Worm (Caenorhabditis elegans) whole organism, young adult: Measurements from ENCODE around the gene C39B10.4.

ENCODE experiments used
- B0019.2 ChIP-seq: fragments of 200-800 bp; sonication (Bioruptor generic); conservative IDR thresholded peaks from 2 replicates; pipeline ENCODE4 v1.3.6; 2022; ENCODE audit warnings: missing genetic modification reagents, missing genetic modification characterization, missing compliant biosample characterization
- B0261.1 ChIP-seq: sonication (generic microtip); optimal IDR thresholded peaks from 2 replicates; lab custom pipeline; 2016; ENCODE audit warnings: mild to moderate bottlenecking, missing genetic modification characterization, moderate library complexity, missing compliant biosample characterization
- F49E8.2 ChIP-seq: sonication (generic microtip); optimal IDR thresholded peaks from 3 replicates; lab custom pipeline; 2017; ENCODE audit warnings: missing genetic modification characterization, mild to moderate bottlenecking, missing compliant biosample characterization, antibody characterized with exemption, moderate library complexity; ENCODE audit not compliant: insufficient read depth
- Y53F4B.3 ChIP-seq: fragments of 200-800 bp; sonication (Bioruptor generic); IDR thresholded peaks from 2 replicates; pipeline ENCODE4 v1.3.6; 2022; ENCODE audit warnings: missing genetic modification reagents, missing genetic modification characterization, missing compliant biosample characterization
- Y79H2A.3 ChIP-seq: fragments of 200-800 bp; sonication (Bioruptor generic); conservative IDR thresholded peaks from 2 replicates; pipeline ENCODE4 v1.3.6; 2022; ENCODE audit warnings: missing genetic modification reagents, missing genetic modification characterization, missing compliant biosample characterization
- akir-1 ChIP-seq: fragments of 200-800 bp; sonication (Bioruptor generic); optimal IDR thresholded peaks from 2 replicates; lab custom pipeline; 2018; ENCODE audit warnings: mild to moderate bottlenecking, missing genetic modification characterization, moderate library complexity, missing compliant biosample characterization
- atf-7 ChIP-seq: sonication (generic microtip); optimal IDR thresholded peaks from 2 replicates; lab custom pipeline; 2017; ENCODE audit warnings: mild to moderate bottlenecking, missing genetic modification characterization, missing compliant biosample characterization
- attf-3 ChIP-seq: fragments of 200-800 bp; sonication (Bioruptor generic); conservative IDR thresholded peaks from 2 replicates; pipeline ENCODE4 v1.3.6; 2022; ENCODE audit warnings: missing genetic modification reagents, missing genetic modification characterization, missing compliant biosample characterization
- attf-6 ChIP-seq: fragments of 200-800 bp; sonication (Bioruptor generic); IDR thresholded peaks from 2 replicates; pipeline ENCODE4 v1.3.6; 2022; ENCODE audit warnings: missing genetic modification reagents, missing genetic modification characterization, missing compliant biosample characterization
- bed-2 ChIP-seq: fragments of 200-800 bp; sonication (Bioruptor generic); IDR thresholded peaks from 2 replicates; pipeline ENCODE4 v1.3.6; 2022; ENCODE audit warnings: missing genetic modification reagents, missing genetic modification characterization, missing compliant biosample characterization
- ccch-3 ChIP-seq: fragments of 200-800 bp; sonication (Bioruptor generic); optimal IDR thresholded peaks from 2 replicates; lab custom pipeline; 2018; ENCODE audit warnings: mild to moderate bottlenecking, missing genetic modification characterization, missing compliant biosample characterization
- cebp-1 ChIP-seq, 2 experiments: fragments of 200-800 bp in 1 of 2; sonication (Bioruptor generic) in 1 of 2; sonication (generic microtip) in 1 of 2; IDR thresholded peaks in 1 of 2; optimal IDR thresholded peaks in 1 of 2; 2 replicates each; pipeline versions ENCODE4 v1.3.6 to Lab custom; 2017 to 2022; ENCODE audit warnings: missing compliant biosample characterization in 2 of 2, missing genetic modification characterization in 2 of 2, mild to moderate bottlenecking in 1 of 2, missing genetic modification reagents in 1 of 2, moderate library complexity in 1 of 2
- dox-1 ChIP-seq: fragments of 200-800 bp; sonication (Bioruptor generic); IDR thresholded peaks from 2 replicates; pipeline ENCODE4 v1.3.6; 2022; ENCODE audit warnings: missing genetic modification reagents, missing genetic modification characterization, missing compliant biosample characterization
- egrh-3 ChIP-seq: fragments of 200-800 bp; sonication (Bioruptor generic); IDR thresholded peaks from 2 replicates; pipeline ENCODE4 v1.3.6; 2022; ENCODE audit warnings: missing genetic modification reagents, missing genetic modification characterization, missing compliant biosample characterization
- him-1 ChIP-seq: sonication (generic microtip); optimal IDR thresholded peaks from 2 replicates; lab custom pipeline; 2016; ENCODE audit warnings: missing genotype, missing genetic modification reagents, missing genetic modification characterization, missing compliant biosample characterization
- lag-1 ChIP-seq: fragments of 200-800 bp; sonication (Bioruptor generic); IDR thresholded peaks from 2 replicates; pipeline ENCODE4 v1.3.6; 2022; ENCODE audit warnings: missing genetic modification reagents, missing genetic modification characterization, missing compliant biosample characterization
- let-526 ChIP-seq: fragments of 200-800 bp; sonication (Bioruptor generic); IDR thresholded peaks from 2 replicates; pipeline ENCODE4 v1.3.6; 2022; ENCODE audit warnings: missing genetic modification reagents, missing genetic modification characterization, missing compliant biosample characterization
- let-607 ChIP-seq, 2 experiments: fragments of 200-800 bp in 1 of 2; sonication (Bioruptor generic) in 1 of 2; sonication (generic microtip) in 1 of 2; optimal IDR thresholded peaks; 2 replicates each; lab custom pipeline; 2016 to 2018; ENCODE audit warnings: mild to moderate bottlenecking in 2 of 2, missing compliant biosample characterization in 2 of 2, missing genetic modification characterization in 2 of 2, moderate library complexity in 2 of 2, missing genotype in 1 of 2
- lin-35 ChIP-seq, 3 experiments: fragments of 150-350 bp in 2 of 3; sonication (generic microtip) in 1 of 3; optimal IDR thresholded peaks; 2 replicates each; lab custom pipeline; 2014 to 2018; ENCODE audit warnings: missing biosample characterization in 3 of 3, missing genetic modification characterization in 3 of 3, missing genetic modification reagents in 3 of 3
- lir-1 ChIP-seq: fragments of 200-800 bp; sonication (Bioruptor generic); conservative IDR thresholded peaks from 2 replicates; pipeline ENCODE4 v1.3.6; 2022; ENCODE audit warnings: missing genetic modification reagents, missing genetic modification characterization, missing compliant biosample characterization
- madf-10 ChIP-seq: sonication (generic microtip); optimal IDR thresholded peaks from 2 replicates; lab custom pipeline; 2016; ENCODE audit warnings: mild to moderate bottlenecking, missing genetic modification characterization, missing compliant biosample characterization
- madf-3 ChIP-seq: fragments of 200-800 bp; sonication (Bioruptor generic); IDR thresholded peaks from 2 replicates; pipeline ENCODE4 v1.3.6; 2022; ENCODE audit warnings: missing genetic modification reagents, missing genetic modification characterization, missing compliant biosample characterization
- mcd-1 ChIP-seq: fragments of 200-800 bp; sonication (Bioruptor generic); IDR thresholded peaks from 2 replicates; pipeline ENCODE4 v1.3.6; 2022; ENCODE audit warnings: missing genetic modification reagents, missing genetic modification characterization, missing compliant biosample characterization
- mel-28 ChIP-seq: sonication (generic microtip); optimal IDR thresholded peaks from 2 replicates; lab custom pipeline; 2016; ENCODE audit warnings: borderline replicate concordance, mild to moderate bottlenecking, missing genetic modification characterization, missing compliant biosample characterization
- mxl-1 ChIP-seq: sonication (generic microtip); optimal IDR thresholded peaks from 2 replicates; lab custom pipeline; 2016; ENCODE audit warnings: missing genetic modification characterization, missing compliant biosample characterization
- nfya-1 ChIP-seq: sonication (generic microtip); optimal IDR thresholded peaks from 2 replicates; lab custom pipeline; 2017; ENCODE audit warnings: antibody characterized with exemption, missing compliant biosample characterization, missing genetic modification characterization, borderline replicate concordance; ENCODE audit not compliant: insufficient read depth
- nhr-80 ChIP-seq: sonication (generic microtip); optimal IDR thresholded peaks from 2 replicates; lab custom pipeline; 2016; ENCODE audit warnings: missing genetic modification characterization, missing compliant biosample characterization
- rcor-1 ChIP-seq: fragments of 200-800 bp; sonication (Bioruptor generic); IDR thresholded peaks from 2 replicates; pipeline ENCODE4 v1.3.6; 2022; ENCODE audit warnings: missing genetic modification reagents, missing genetic modification characterization, missing compliant biosample characterization
- snpc-1.3 ChIP-seq: sonication (generic microtip); optimal IDR thresholded peaks from 2 replicates; lab custom pipeline; 2017; ENCODE audit warnings: missing genetic modification characterization, mild to moderate bottlenecking, missing compliant biosample characterization, antibody characterized with exemption, moderate library complexity, missing genotype, missing genetic modification reagents; ENCODE audit not compliant: insufficient read depth
- snpc-4 ChIP-seq, 5 experiments: fragments of 150-350 bp in 1 of 5; sonication (generic microtip) in 4 of 5; optimal IDR thresholded peaks; 2 replicates each; lab custom pipeline; 2014 to 2018; ENCODE audit warnings: missing genetic modification characterization in 5 of 5, missing biosample characterization in 3 of 5, antibody characterized with exemption in 2 of 5, mild to moderate bottlenecking in 2 of 5, missing compliant biosample characterization in 2 of 5, missing genotype in 2 of 5, moderate library complexity in 2 of 5, missing genetic modification reagents in 1 of 5
- sptf-2 ChIP-seq: fragments of 200-800 bp; sonication (Bioruptor generic); optimal IDR thresholded peaks from 2 replicates; lab custom pipeline; 2018; ENCODE audit warnings: mild to moderate bottlenecking, missing genetic modification characterization, missing compliant biosample characterization
- tbp1 ChIP-seq: fragments of 200-800 bp; sonication (Bioruptor generic); optimal IDR thresholded peaks from 2 replicates; lab custom pipeline; 2018; ENCODE audit warnings: mild to moderate bottlenecking, missing genetic modification characterization, missing compliant biosample characterization
- tbx-9 ChIP-seq: sonication (generic microtip); optimal IDR thresholded peaks from 2 replicates; lab custom pipeline; 2016; ENCODE audit warnings: borderline replicate concordance, missing genetic modification characterization, inconsistent platforms, missing compliant biosample characterization
- unc-62 ChIP-seq: fragments of 150-350 bp; optimal IDR thresholded peaks from 2 replicates; lab custom pipeline; 2014; ENCODE audit warnings: missing biosample characterization, missing genetic modification reagents, missing genetic modification characterization
- xnd-1 ChIP-seq: sonication (generic microtip); optimal IDR thresholded peaks from 2 replicates; lab custom pipeline; 2016; ENCODE audit warnings: missing genotype, missing genetic modification reagents, missing genetic modification characterization, missing compliant biosample characterization
- zim-3 ChIP-seq: sonication (generic microtip); optimal IDR thresholded peaks from 2 replicates; lab custom pipeline; 2017; ENCODE audit warnings: mild to moderate bottlenecking, missing genetic modification characterization, moderate library complexity, missing compliant biosample characterization

The C39B10.4 gene

DNA sequence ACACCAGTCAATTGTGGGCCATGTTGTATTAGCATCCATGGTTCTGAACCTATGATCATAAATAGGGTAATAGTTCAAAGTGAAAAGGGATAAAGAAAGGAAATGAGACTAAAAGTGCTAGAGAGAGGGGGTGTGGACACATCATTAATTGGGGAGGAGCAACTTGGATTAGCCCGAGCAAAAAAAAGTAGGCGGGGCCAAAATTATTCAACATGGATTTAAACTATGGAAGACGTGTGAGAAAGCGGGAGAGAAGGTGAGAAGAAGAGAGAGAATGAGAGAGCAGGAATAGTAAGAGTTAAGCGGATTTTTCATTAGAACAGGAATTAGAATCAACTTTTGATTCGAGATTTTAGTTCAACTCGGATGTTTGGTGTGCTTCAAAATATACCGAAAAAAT, 18.7 kb downstream of the C39B10.4 start, which contains the start of gene C39B10.1:
Gene C39B10.1, minus strand, starts transcription at position 101 of the 400 bp plus-strand sequence.
- TF ChIP-seq madf-3 (GFP tag; lab: Robert Waterston, UW) (no peak), mcd-1 (GFP tag; lab: Robert Waterston, UW) (no peak), snpc-1.3 (tag; lab: Kevin White, UChicago) (no peak), let-607 (tag; optimal IDR thresholded peaks at IDR 0.05; lab: Kevin White, UChicago) (no peak), mel-28 (tag; lab: Kevin White, UChicago) (no peak), akir-1 (GFP tag; lab: Kevin White, UChicago) (no peak), zim-3 (no peak), tbp1 (GFP tag; lab: Kevin White, UChicago) (no peak), F49E8.2 (tag; lab: Kevin White, UChicago) (no peak), cebp-1 (GFP tag; IDR thresholded peaks at IDR 0.05; lab: Robert Waterston, UW) (no peak), cebp-1 (tag; optimal IDR thresholded peaks at IDR 0.05; lab: Kevin White, UChicago) (no peak), egrh-3 (GFP tag; lab: Robert Waterston, UW) (no peak), let-526 (GFP tag; lab: Robert Waterston, UW) (no peak)

DNA sequence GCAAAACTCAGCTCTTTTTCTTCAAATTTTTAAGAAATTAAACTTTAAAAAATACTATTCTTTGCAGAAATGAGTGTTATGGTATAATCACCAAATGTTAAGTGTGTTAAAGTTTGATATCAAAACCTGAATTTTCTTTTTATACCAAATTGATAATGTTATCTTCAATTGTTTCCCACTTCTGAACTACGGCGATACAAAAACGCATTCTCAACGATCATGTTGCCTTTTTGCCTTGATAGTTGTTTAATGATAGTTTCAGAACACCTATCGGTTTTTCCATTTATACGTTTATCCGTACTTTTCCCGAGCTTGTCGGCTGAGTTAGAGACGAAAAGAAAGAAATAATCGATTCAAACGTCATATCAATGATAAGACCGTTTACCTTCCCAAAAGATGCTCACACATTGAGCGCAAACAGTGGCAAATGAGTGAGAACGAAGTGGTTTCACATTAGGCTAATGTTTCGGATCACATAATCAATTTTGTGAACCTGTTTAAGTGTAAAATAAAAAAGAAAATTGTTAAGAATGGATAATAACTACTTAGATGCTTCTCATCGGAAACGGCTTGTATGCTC, 30.3 kb downstream of the C39B10.4 start, which contains the start of gene elt-4:
Gene elt-4, plus strand, starts transcription at position 530 of the 580 bp plus-strand sequence.
- TF ChIP-seq madf-10 (tag; lab: Kevin White, UChicago) (no peak), nhr-80 (tag; lab: Kevin White, UChicago) (peak; percentile 51)

- TF ChIP-seq xnd-1 = no peak
- no peak for TF ChIP-seq mcd-1 (GFP tag; lab: Robert Waterston, UW)
- TF ChIP-seq mxl-1 (tag; lab: Kevin White, UChicago) = no peak
- no peak for TF ChIP-seq bed-2 (GFP tag; lab: Robert Waterston, UW)
- no peak for TF ChIP-seq tbx-9 (tag; lab: Kevin White, UChicago)
- TF ChIP-seq ccch-3 (GFP tag; lab: Kevin White, UChicago) = no peak
- TF ChIP-seq sptf-2 (GFP tag; lab: Kevin White, UChicago) = no peak
- no peak for TF ChIP-seq nfya-1 (tag; lab: Kevin White, UChicago)
- no peak for TF ChIP-seq lin-35 (GFP tag; optimal IDR thresholded peaks at IDR 0.05; lab: Kevin White, UChicago)
- no peak for TF ChIP-seq him-1 (tag; lab: Kevin White, UChicago)
These were observed 31.8 kb downstream of the C39B10.4 start, which contains the start of gene C39B10.7 for ce11 chrX:10476573-10476972. TSS of gene C39B10.7 (plus strand) at chrX:10476873.

DNA sequence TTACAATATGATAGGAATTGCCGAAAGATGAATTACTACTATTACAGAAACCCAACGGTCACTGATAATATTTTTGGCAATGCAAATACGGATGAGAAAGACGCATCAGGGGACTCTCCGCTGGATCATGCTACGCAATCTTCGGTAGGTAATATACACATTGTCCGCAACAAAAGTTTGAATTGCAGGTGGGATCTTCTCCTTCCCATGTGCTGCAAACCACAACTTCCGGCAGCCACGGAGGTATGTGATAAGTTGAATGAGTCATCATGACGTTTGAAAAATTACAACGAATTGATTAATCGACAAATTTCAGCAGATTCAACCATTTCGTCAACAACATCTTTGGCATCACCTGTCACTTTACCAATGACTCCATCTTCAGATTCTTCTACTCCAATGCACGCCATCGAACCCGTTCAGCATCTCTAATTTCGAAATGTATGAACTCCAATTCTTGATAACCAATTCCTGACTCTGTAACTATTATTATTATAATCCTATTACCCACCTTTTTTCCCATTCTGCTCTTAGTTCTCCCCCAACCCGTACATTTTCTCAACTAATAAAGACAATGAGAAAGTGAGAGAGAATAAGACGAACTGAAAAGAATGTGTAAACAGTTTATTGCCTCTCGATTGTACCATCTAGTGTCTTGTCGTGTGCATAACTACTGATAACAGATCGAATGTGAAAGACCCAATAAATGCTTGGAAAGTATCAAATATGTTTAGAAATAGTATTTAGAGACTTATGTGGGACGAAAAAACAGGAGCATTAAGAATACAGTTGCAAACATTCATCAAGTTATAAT, 32.6 kb downstream of the C39B10.4 start:
- TF ChIP-seq nhr-80 (tag; lab: Kevin White, UChicago) (peak; percentile 90), bed-2 (GFP tag; lab: Robert Waterston, UW) (no peak)

- no peak for TF ChIP-seq B0261.1
- TF ChIP-seq unc-62 (GFP tag; lab: Kevin White, UChicago) = no peak
- TF ChIP-seq nhr-80 (tag; lab: Kevin White, UChicago) = peak; percentile 78
- no peak for TF ChIP-seq attf-6 (GFP tag; lab: Robert Waterston, UW)
- no peak for TF ChIP-seq lag-1
- no peak for TF ChIP-seq snpc-4 (GFP tag; optimal IDR thresholded peaks at IDR 0.05; lab: Kevin White, UChicago)
- TF ChIP-seq snpc-4 (tag; optimal IDR thresholded peaks at IDR 0.05; lab: Kevin White, UChicago) = no peak
- TF ChIP-seq lir-1 = no peak
- no peak for TF ChIP-seq dox-1 (GFP tag; lab: Robert Waterston, UW)
- no peak for TF ChIP-seq Y79H2A.3 (GFP tag; lab: Robert Waterston, UW)
- TF ChIP-seq Y53F4B.3 (GFP tag; lab: Robert Waterston, UW) = no peak
- TF ChIP-seq rcor-1 = no peak
- TF ChIP-seq B0019.2 (GFP tag; lab: Robert Waterston, UW) = no peak
- no peak for TF ChIP-seq attf-3 (GFP tag; lab: Robert Waterston, UW)
- peak; percentile 52 for TF ChIP-seq atf-7
These were observed 34.4 kb downstream of the C39B10.4 start for ce11 chrX:10479108-10479738.
